Worm (Caenorhabditis elegans): ENCODE results near the gene C28D4.8.

C28D4.8 gene

ce11 chrIV:9748342-9748741, at the start of gene C28D4.8:
Gene C28D4.8, minus strand, starts transcription at chrIV:9748442.
- no peak for TF ChIP-seq pax-3 (tag; optimal IDR thresholded peaks at IDR 0.05)
- TF ChIP-seq ceh-90 (tag; optimal IDR thresholded peaks at IDR 0.05) = no peak
- TF ChIP-seq alr-1 (tag; optimal IDR thresholded peaks at IDR 0.05; ENCODE audit: borderline replicate concordance) = no peak
- TF ChIP-seq C04F5.9 (tag; optimal IDR thresholded peaks at IDR 0.05) = no peak
- no peak for TF ChIP-seq swsn-7 (tag; optimal IDR thresholded peaks at IDR 0.05)
- TF ChIP-seq dsc-1 (tag; optimal IDR thresholded peaks at IDR 0.05) = no peak
- no peak for TF ChIP-seq nhr-12 (tag; optimal IDR thresholded peaks at IDR 0.05)
- no peak for TF ChIP-seq hlh-4 (tag; optimal IDR thresholded peaks at IDR 0.05)
- TF ChIP-seq irx-1 (tag; optimal IDR thresholded peaks at IDR 0.05) = no peak

ce11 chrIV:9797304-9798003, 49.2 kb upstream of the C28D4.8 start, which contains the start of gene T13F2.2:
Gene T13F2.2, minus strand, starts transcription at chrIV:9797354.
- peak in 1 of 2 experiments; percentile 18 for TF ChIP-seq efl-1 (optimal IDR thresholded peaks at IDR 0.05)
- peak in 1 of 2 experiments; percentile 53 for TF ChIP-seq efl-1 (GFP tag; optimal IDR thresholded peaks at IDR 0.05 in 1 of 2)
- peak in 1 of 2 experiments; percentile 15 for TF ChIP-seq lin-35 (GFP tag; optimal IDR thresholded peaks at IDR 0.05)
- peak; percentile 8 to 38 for TF ChIP-seq lsy-2 (tag; optimal IDR thresholded peaks at IDR 0.05)
- no peak for TF ChIP-seq aly-2 (tag; optimal IDR thresholded peaks at IDR 0.05)
- TF ChIP-seq lin-14 (GFP tag; optimal IDR thresholded peaks at IDR 0.05) = peak; percentile 33
- no peak for TF ChIP-seq F16B12.6 (tag; optimal IDR thresholded peaks at IDR 0.05)
- TF ChIP-seq irx-1 (tag; optimal IDR thresholded peaks at IDR 0.05) = peak; percentile 32
- peak; percentile 24 for TF ChIP-seq nhr-71 (tag; optimal IDR thresholded peaks at IDR 0.05)
- TF ChIP-seq lin-39 (tag; optimal IDR thresholded peaks at IDR 0.05) = no peak
- TF ChIP-seq ztf-11 (tag; optimal IDR thresholded peaks at IDR 0.05) = peak in 1 of 2 experiments; percentile 22
- no peak for TF ChIP-seq sup-37 (GFP tag; optimal IDR thresholded peaks at IDR 0.05)
- TF ChIP-seq ceh-90 (tag; optimal IDR thresholded peaks at IDR 0.05) = peak; percentile 79
- TF ChIP-seq Y116A8C.19 (tag; optimal IDR thresholded peaks at IDR 0.05; ENCODE audit: borderline replicate concordance) = no peak
- TF ChIP-seq jun-1 (tag; optimal IDR thresholded peaks at IDR 0.05) = no peak
- peak; percentile 63 for TF ChIP-seq elt-2 (tag; optimal IDR thresholded peaks at IDR 0.05)
- TF ChIP-seq lir-3 (tag; optimal IDR thresholded peaks at IDR 0.05; ENCODE audit: poor library complexity) = peak; percentile 63
- TF ChIP-seq dpl-1 (GFP tag; optimal IDR thresholded peaks at IDR 0.05) = peak in 2 of 3 experiments; percentile 21 to 45
- TF ChIP-seq tbx-2 (tag; optimal IDR thresholded peaks at IDR 0.05) = peak; percentile 16
- peak; percentile 65 for TF ChIP-seq rnt-1 (tag; optimal IDR thresholded peaks at IDR 0.05)
- no peak for TF ChIP-seq vab-15 (tag; optimal IDR thresholded peaks at IDR 0.05)
- peak; percentile 44 for TF ChIP-seq tlp-1 (tag; optimal IDR thresholded peaks at IDR 0.05)
- peak; percentile 25 for TF ChIP-seq dsc-1 (tag; optimal IDR thresholded peaks at IDR 0.05)
- peak; percentile 56 for TF ChIP-seq nhr-90 (tag; optimal IDR thresholded peaks at IDR 0.05; ENCODE audit: poor library complexity)
- TF ChIP-seq fkh-4 (tag; optimal IDR thresholded peaks at IDR 0.05; ENCODE audit: borderline replicate concordance) = peak; percentile 34

- TF ChIP-seq nhr-85 (tag) = peak; percentile 20
- no peak for TF ChIP-seq sup-37 (GFP tag; optimal IDR thresholded peaks at IDR 0.05)
Measured at ce11 chrIV:9796494-9796893, 48.3 kb upstream of the C28D4.8 start, which contains the start of gene pis-1. Gene pis-1, minus strand, starts transcription at chrIV:9796594.

- TF ChIP-seq grh-1 (GFP tag; IDR thresholded peaks at IDR 0.05) (no peak), nhr-28 (tag; optimal IDR thresholded peaks at IDR 0.05) (no peak), nhr-19 (GFP tag; conservative IDR thresholded peaks at IDR 0.05) (no peak), efl-1 (optimal IDR thresholded peaks at IDR 0.05) (no peak), efl-1 (GFP tag; optimal IDR thresholded peaks at IDR 0.05 in 1 of 2) (peak in 1 of 2 experiments; percentile 92), C16A3.4 (tag; optimal IDR thresholded peaks at IDR 0.05) (no peak), ets-5 (GFP tag; IDR thresholded peaks at IDR 0.05) (no peak), lin-13 (GFP tag; optimal IDR thresholded peaks at IDR 0.05) (no peak), unc-62 (GFP tag; optimal IDR thresholded peaks at IDR 0.05) (no peak)
Measured at ce11 chrIV:9795250-9795649, 47.0 kb upstream of the C28D4.8 start.
